Fruit fly (Drosophila melanogaster) S2 (cell line): ENCODE data around the gene CG9967.

ENCODE experiments used
- CG8478 ChIP-seq: fragments of >200 bp; optimal IDR thresholded peaks from 2 replicates; lab custom pipeline; 2018
- CTCF ChIP-seq, 2 experiments: fragments of >200 bp; optimal IDR thresholded peaks; 2 replicates each; lab custom pipeline; 2018

DNA sequence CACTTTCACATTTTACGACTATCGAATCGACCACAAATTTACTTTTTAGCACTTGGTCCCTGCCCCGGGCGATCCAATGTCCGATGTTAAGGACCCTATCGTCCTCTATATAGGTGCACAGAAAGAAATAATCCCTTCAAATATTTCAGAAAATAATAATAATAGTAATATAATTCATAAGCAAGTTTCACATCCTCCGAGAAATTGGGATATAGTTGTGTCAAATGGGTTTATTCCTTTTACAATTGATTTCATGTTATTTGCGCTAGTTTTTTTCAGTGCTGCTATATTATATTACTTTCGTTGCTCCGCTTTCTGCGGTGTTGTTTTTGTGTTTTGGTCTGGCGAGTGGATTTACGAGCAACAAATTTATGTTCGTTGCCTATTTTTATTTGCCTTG lies 8.7 kb downstream of the CG9967 start:
- TF ChIP-seq CTCF (optimal IDR thresholded peaks at IDR 0.05; lab: Kevin White, UChicago) (no peak), CG8478 (no peak)
